Worm (Caenorhabditis elegans) whole organism, L4 larva: Measurements from ENCODE around the gene ZK1098.2.
A peak's percentile ranks its signal among the peaks of the same experiment; 100 is the strongest.

Experiments used
- F37D6.2 ChIP-seq: sonication (generic microtip); optimal IDR thresholded peaks from 2 replicates; lab custom pipeline; 2016; ENCODE audit warnings: mild to moderate bottlenecking, missing genetic modification characterization, missing compliant biosample characterization
- F44E2.7 ChIP-seq: fragments of 200-800 bp; sonication (Bioruptor generic); IDR thresholded peaks from 2 replicates; pipeline ENCODE4 v2.1.2; 2022; ENCODE audit warnings: missing genetic modification characterization, missing compliant biosample characterization
- T20F7.1 ChIP-seq: fragments of 200-800 bp; sonication (Bioruptor generic); optimal IDR thresholded peaks from 2 replicates; lab custom pipeline; 2018; ENCODE audit warnings: mild to moderate bottlenecking, missing genetic modification characterization, missing compliant biosample characterization
- T26A8.4 ChIP-seq: fragments of 200-800 bp; sonication (Bioruptor generic); IDR thresholded peaks from 2 replicates; pipeline ENCODE4 v1.3.6; 2022; ENCODE audit warnings: missing genetic modification characterization, missing compliant biosample characterization
- Y48G9A.11 ChIP-seq: fragments of 200-800 bp; sonication (Bioruptor generic); IDR thresholded peaks from 2 replicates; pipeline ENCODE4 v1.3.6; 2022; ENCODE audit warnings: missing genetic modification reagents, missing genetic modification characterization, missing compliant biosample characterization
- Y75B8A.6 ChIP-seq: fragments of 200-800 bp; sonication (Bioruptor generic); IDR thresholded peaks from 2 replicates; pipeline ENCODE4 v1.3.6; 2022; ENCODE audit warnings: missing genetic modification reagents, missing genetic modification characterization, missing compliant biosample characterization
- ZK546.5 ChIP-seq, 2 experiments: sonication (generic microtip); optimal IDR thresholded peaks; 2 replicates each; lab custom pipeline; 2017; ENCODE audit warnings: missing biosample characterization in 2 of 2, missing genetic modification characterization in 2 of 2
- aha-1 ChIP-seq: fragments of 150-350 bp; peaks from one replicate; lab custom pipeline; 2014; ENCODE audit warnings: missing biosample characterization, missing genetic modification characterization
- arid-1 ChIP-seq: fragments of 200-800 bp; sonication (Bioruptor generic); conservative IDR thresholded peaks from 2 replicates; pipeline ENCODE4 v1.3.6; 2022; ENCODE audit warnings: missing genetic modification reagents, missing genetic modification characterization, missing compliant biosample characterization
- ceh-28 ChIP-seq: fragments of 150-350 bp; optimal IDR thresholded peaks from 2 replicates; lab custom pipeline; 2014; ENCODE audit warnings: missing biosample characterization, missing genetic modification reagents, missing genetic modification characterization
- ceh-82 ChIP-seq: sonication (generic microtip); optimal IDR thresholded peaks from 2 replicates; lab custom pipeline; 2017; ENCODE audit warnings: missing biosample characterization, missing genetic modification characterization
- ctbp-1 ChIP-seq: fragments of 200-800 bp; sonication (Bioruptor generic); IDR thresholded peaks from 2 replicates; pipeline ENCODE4 v1.3.6; 2022; ENCODE audit warnings: missing genetic modification reagents, missing genetic modification characterization, missing compliant biosample characterization
- daf-19 ChIP-seq: fragments of 200-800 bp; sonication (Bioruptor generic); conservative IDR thresholded peaks from 2 replicates; pipeline ENCODE4 v1.3.6; 2022; ENCODE audit warnings: missing genetic modification characterization, missing compliant biosample characterization
- dmd-9 ChIP-seq: fragments of 200-800 bp; sonication (Bioruptor generic); IDR thresholded peaks from 2 replicates; pipeline ENCODE4 v1.3.6; 2022; ENCODE audit warnings: missing genetic modification reagents, missing genetic modification characterization, missing compliant biosample characterization
- dve-1 ChIP-seq: sonication (generic microtip); optimal IDR thresholded peaks from 2 replicates; lab custom pipeline; 2017; ENCODE audit warnings: antibody characterized with exemption, mild to moderate bottlenecking, missing genetic modification characterization, missing compliant biosample characterization; ENCODE audit not compliant: insufficient read depth
- egl-27 ChIP-seq: sonication (generic microtip); optimal IDR thresholded peaks from 3 replicates; lab custom pipeline; 2017; ENCODE audit warnings: missing biosample characterization, missing genetic modification reagents, missing genetic modification characterization
- egl-43 ChIP-seq: fragments of 200-800 bp; sonication (Bioruptor generic); IDR thresholded peaks from 2 replicates; pipeline ENCODE4 v1.3.6; 2022; ENCODE audit warnings: missing genetic modification reagents, missing genetic modification characterization, missing compliant biosample characterization
- fos-1 ChIP-seq: fragments of 150-350 bp; optimal IDR thresholded peaks from 2 replicates; lab custom pipeline; 2014; ENCODE audit warnings: missing biosample characterization, missing genetic modification characterization
- hlh-11 ChIP-seq: fragments of 200-800 bp; sonication (Bioruptor generic); optimal IDR thresholded peaks from 2 replicates; lab custom pipeline; 2018; ENCODE audit warnings: mild to moderate bottlenecking, missing genetic modification characterization, missing compliant biosample characterization
- hlh-30 ChIP-seq: sonication (generic microtip); optimal IDR thresholded peaks from 2 replicates; lab custom pipeline; 2017; ENCODE audit warnings: antibody characterized with exemption, mild to moderate bottlenecking, missing genetic modification characterization, missing compliant biosample characterization; ENCODE audit not compliant: insufficient read depth
- lin-38 ChIP-seq: fragments of 200-800 bp; sonication (Bioruptor generic); IDR thresholded peaks from 2 replicates; pipeline ENCODE4 v1.3.6; 2022; ENCODE audit warnings: missing genetic modification reagents, missing genetic modification characterization, missing compliant biosample characterization
- lsy-2 ChIP-seq, 2 experiments: fragments of 150-350 bp in 1 of 2; sonication (generic microtip) in 1 of 2; optimal IDR thresholded peaks; 2 replicates each; lab custom pipeline; 2014 to 2017; ENCODE audit warnings: missing biosample characterization in 2 of 2, missing genetic modification characterization in 2 of 2
- mes-2 ChIP-seq: sonication (generic microtip); optimal IDR thresholded peaks from 2 replicates; lab custom pipeline; 2016; ENCODE audit warnings: missing genotype, mild to moderate bottlenecking, missing genetic modification characterization, missing compliant biosample characterization; ENCODE audit not compliant: poor library complexity, severe bottlenecking
- mxl-3 ChIP-seq: fragments of 200-800 bp; sonication (Bioruptor generic); optimal IDR thresholded peaks from 2 replicates; lab custom pipeline; 2018; ENCODE audit warnings: mild to moderate bottlenecking, missing genetic modification characterization, missing compliant biosample characterization
- nhr-111 ChIP-seq: fragments of 200-800 bp; sonication (Bioruptor generic); optimal IDR thresholded peaks from 2 replicates; lab custom pipeline; 2018; ENCODE audit warnings: mild to moderate bottlenecking, missing genetic modification characterization, missing compliant biosample characterization
- nhr-25 ChIP-seq: sonication (generic microtip); optimal IDR thresholded peaks from 2 replicates; lab custom pipeline; 2017; ENCODE audit warnings: missing genetic modification characterization, mild to moderate bottlenecking, missing compliant biosample characterization, antibody characterized with exemption, moderate library complexity, borderline replicate concordance; ENCODE audit not compliant: insufficient read depth
- nhr-28 ChIP-seq: fragments of 150-350 bp; optimal IDR thresholded peaks from 2 replicates; lab custom pipeline; 2014; ENCODE audit warnings: missing biosample characterization, missing genetic modification characterization
- rbr-2 ChIP-seq: sonication (generic microtip); optimal IDR thresholded peaks from 2 replicates; lab custom pipeline; 2016; ENCODE audit warnings: missing genotype, missing genetic modification characterization, missing compliant biosample characterization
- saeg-2 ChIP-seq: fragments of 200-800 bp; sonication (Bioruptor generic); IDR thresholded peaks from 2 replicates; pipeline ENCODE4 v1.3.6; 2022; ENCODE audit warnings: missing genetic modification reagents, missing genetic modification characterization, missing compliant biosample characterization
- skn-1 ChIP-seq: fragments of 150-350 bp; optimal IDR thresholded peaks from 2 replicates; lab custom pipeline; 2014; ENCODE audit warnings: missing biosample characterization, missing genetic modification characterization
- snpc-1.2 ChIP-seq: fragments of 200-800 bp; sonication (Bioruptor generic); IDR thresholded peaks from 2 replicates; pipeline ENCODE4 v1.3.6; 2022; ENCODE audit warnings: missing genetic modification reagents, missing genetic modification characterization, missing compliant biosample characterization
- unc-130 ChIP-seq: sonication (generic microtip); optimal IDR thresholded peaks from 2 replicates; lab custom pipeline; 2016; ENCODE audit warnings: missing genetic modification reagents, missing genetic modification characterization, missing compliant biosample characterization
- unc-62 ChIP-seq, 3 experiments: fragments of 150-350 bp in 1 of 3; sonication (generic microtip); optimal IDR thresholded peaks in 2 of 3; peaks in 1 of 3; 1 replicate in 1 of 3; 2 replicates in 2 of 3; lab custom pipeline; 2014 to 2017; ENCODE audit warnings: missing biosample characterization in 3 of 3, missing genetic modification characterization in 3 of 3, missing genetic modification reagents in 3 of 3, missing genotype in 1 of 3
- zfp-2 ChIP-seq: sonication (generic microtip); optimal IDR thresholded peaks from 2 replicates; lab custom pipeline; 2016; ENCODE audit warnings: mild to moderate bottlenecking, missing genetic modification characterization, missing compliant biosample characterization
- zfp-3 ChIP-seq: fragments of 200-800 bp; sonication (Bioruptor generic); conservative IDR thresholded peaks from 2 replicates; pipeline ENCODE4 v1.3.6; 2022; ENCODE audit warnings: missing genetic modification reagents, missing genetic modification characterization, missing compliant biosample characterization
- ztf-11 ChIP-seq: fragments of 150-350 bp; optimal IDR thresholded peaks from 2 replicates; lab custom pipeline; 2014; ENCODE audit warnings: missing biosample characterization, missing genetic modification characterization

ZK1098.2 gene

ce11 chrIII:9501072-9501471 is 27.9 kb upstream of the ZK1098.2 start (continued):
- TF ChIP-seq Y48G9A.11 (no peak), hlh-30 (tag; lab: Kevin White, UChicago) (peak; percentile 21), F37D6.2 (tag; lab: Kevin White, UChicago) (no peak), daf-19 (GFP tag; lab: Robert Waterston, UW) (no peak)

- TF ChIP-seq nhr-25 (peak; percentile 11), T20F7.1 (GFP tag; lab: Kevin White, UChicago) (no peak), Y48G9A.11 (no peak), hlh-30 (tag; lab: Kevin White, UChicago) (no peak), ceh-28 (tag; lab: Kevin White, UChicago) (no peak), unc-62 (GFP tag; optimal IDR thresholded peaks at IDR 0.05 in 1 of 2; lab: Kevin White, UChicago) (peak in 1 of 2 experiments; percentile 96), unc-62 (tag; optimal IDR thresholded peaks at IDR 0.05; lab: Kevin White, UChicago) (no peak), skn-1 (no peak), rbr-2 (no peak), zfp-3 (GFP tag; lab: Robert Waterston, UW) (no peak), aha-1 (tag; lab: Kevin White, UChicago) (peak; percentile 85), snpc-1.2 (GFP tag; lab: Robert Waterston, UW) (no peak), lsy-2 (tag; optimal IDR thresholded peaks at IDR 0.05; lab: Kevin White, UChicago) (peak in 1 of 2 experiments; percentile 31), dve-1 (tag; lab: Kevin White, UChicago) (peak; percentile 10), nhr-28 (tag; lab: Kevin White, UChicago) (peak; percentile 65), egl-43 (GFP tag; lab: Robert Waterston, UW) (no peak), Y75B8A.6 (GFP tag; lab: Robert Waterston, UW) (no peak), ceh-82 (tag; lab: Kevin White, UChicago) (no peak), mxl-3 (GFP tag; lab: Kevin White, UChicago) (peak; percentile 33)
Measured at ce11 chrIII:9502155-9502714, 26.7 kb upstream of the ZK1098.2 start.

DNA sequence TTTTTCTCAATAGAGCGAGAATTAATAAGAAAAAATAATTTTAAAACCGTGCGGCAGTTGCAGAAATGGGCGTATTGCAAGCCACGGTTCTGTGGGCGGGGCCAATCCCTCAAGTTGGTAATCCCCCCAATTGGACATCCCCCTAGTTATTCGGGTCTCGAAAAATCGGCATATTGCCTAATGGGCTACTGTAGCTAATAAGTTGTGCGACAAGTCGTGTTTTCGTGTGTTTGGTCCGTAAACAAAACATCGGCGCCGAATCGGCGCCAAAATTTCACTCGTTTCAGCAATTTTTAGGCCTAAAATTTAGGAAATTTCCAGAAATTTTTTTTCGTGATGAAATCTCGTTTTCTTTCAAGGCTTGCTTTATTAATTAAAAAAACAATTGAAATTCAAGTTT is 24.6 kb upstream of the ZK1098.2 start:
- TF ChIP-seq ctbp-1 (GFP tag; lab: Robert Waterston, UW) (no peak), dmd-9 (GFP tag; lab: Robert Waterston, UW) (0 out of 2 replicates have a peak, but pooled peaks have one; percentile 28), ZK546.5 (tag; optimal IDR thresholded peaks at IDR 0.05; lab: Kevin White, UChicago) (no peak), egl-27 (tag; lab: Kevin White, UChicago) (no peak), Y48G9A.11 (peak; percentile 54; the same call in 1 of the 2 replicates), saeg-2 (GFP tag; lab: Robert Waterston, UW) (no peak), arid-1 (0 out of 2 replicates have a peak, but pooled peaks have one; percentile 5), hlh-11 (tag; lab: Kevin White, UChicago) (no peak), unc-130 (GFP tag; lab: Kevin White, UChicago) (peak; percentile 65), Y75B8A.6 (GFP tag; lab: Robert Waterston, UW) (no peak), F44E2.7 (GFP tag; lab: Robert Waterston, UW) (no peak), ceh-82 (tag; lab: Kevin White, UChicago) (no peak), T20F7.1 (GFP tag; lab: Kevin White, UChicago) (no peak), snpc-1.2 (GFP tag; lab: Robert Waterston, UW) (peak; percentile 67; the same call in 1 of the 2 replicates), T26A8.4 (no peak), fos-1 (no peak), lin-38 (peak; percentile 61), ztf-11 (tag; lab: Kevin White, UChicago) (no peak), mes-2 (no peak), ceh-28 (tag; lab: Kevin White, UChicago) (no peak), nhr-111 (GFP tag; lab: Kevin White, UChicago) (no peak), zfp-2 (tag; lab: Kevin White, UChicago) (no peak)
- TF ChIP-seq, all 104 proteins: peak for 6
